Worm (Caenorhabditis elegans) whole organism, L1 larva: ENCODE measurements around the gene maph-9.

ENCODE experiments used
- F16B12.6 ChIP-seq: fragments of 150-350 bp; optimal IDR thresholded peaks from 2 replicates; lab custom pipeline; 2014; ENCODE audit warnings: missing biosample characterization, missing genetic modification characterization
- dpl-1 ChIP-seq, 3 experiments: fragments of 150-350 bp in 2 of 3; sonication (generic microtip) in 1 of 3; optimal IDR thresholded peaks; 2 replicates each; lab custom pipeline; 2014 to 2017; ENCODE audit warnings: missing biosample characterization in 3 of 3, missing genetic modification characterization in 3 of 3, missing genetic modification reagents in 3 of 3
- grh-1 ChIP-seq: fragments of 200-800 bp; sonication (Bioruptor generic); IDR thresholded peaks from 2 replicates; pipeline ENCODE4 v1.3.6; 2022; ENCODE audit warnings: missing genetic modification reagents, missing genetic modification characterization, missing compliant biosample characterization
- lin-14 ChIP-seq: fragments of 200-800 bp; sonication (Bioruptor generic); optimal IDR thresholded peaks from 2 replicates; lab custom pipeline; 2018; ENCODE audit warnings: mild to moderate bottlenecking, missing genetic modification characterization, moderate library complexity, missing compliant biosample characterization
- snpc-4 ChIP-seq: fragments of 150-350 bp; optimal IDR thresholded peaks from 2 replicates; lab custom pipeline; 2014; ENCODE audit warnings: missing biosample characterization, missing genetic modification characterization
- swsn-7 ChIP-seq: sonication (generic microtip); optimal IDR thresholded peaks from 2 replicates; lab custom pipeline; 2016; ENCODE audit warnings: missing genetic modification characterization, missing compliant biosample characterization
- tbx-2 ChIP-seq: sonication (generic microtip); optimal IDR thresholded peaks from 2 replicates; lab custom pipeline; 2016; ENCODE audit warnings: missing genetic modification characterization, missing compliant biosample characterization

DNA sequence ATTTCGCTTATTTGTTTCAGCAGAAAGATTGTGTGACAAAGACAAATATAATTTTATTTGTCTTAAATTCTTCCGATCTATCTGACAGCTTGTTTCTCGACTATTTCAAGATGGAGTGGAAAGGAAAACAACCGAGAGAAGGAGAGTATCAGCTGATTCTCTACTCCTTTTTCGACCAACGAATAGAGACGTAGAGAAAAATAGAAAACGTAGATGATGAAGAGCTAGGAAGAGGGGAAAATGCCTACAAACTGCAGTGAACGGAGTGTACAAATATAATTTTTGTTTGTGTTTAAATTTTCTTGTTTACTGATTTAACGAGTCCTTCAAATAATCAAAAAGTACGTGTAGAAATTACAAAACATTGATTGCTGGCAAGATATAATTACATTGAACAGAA, 8.7 kb upstream of the maph-9 start:
- TF ChIP-seq lin-14 (GFP tag; lab: Kevin White, UChicago) (peak; percentile 53), F16B12.6 (tag; lab: Kevin White, UChicago) (peak; percentile 47), snpc-4 (tag; lab: Kevin White, UChicago) (no peak), swsn-7 (tag; lab: Kevin White, UChicago) (no peak), tbx-2 (tag; lab: Kevin White, UChicago) (no peak), dpl-1 (GFP tag; optimal IDR thresholded peaks at IDR 0.05; lab: Kevin White, UChicago) (peak in 1 of 3 experiments; percentile 29), grh-1 (GFP tag; lab: Robert Waterston, UW) (no peak)
